Fruit fly (Drosophila melanogaster) whole organism, embryonic: ENCODE data around the gene Vha55.

Experiments used
- CG2129 ChIP-seq: fragments of 200-800 bp; sonication (Bioruptor generic); IDR thresholded peaks from 2 replicates; pipeline ENCODE4 v1.3.6; 2022; ENCODE audit warnings: missing biosample characterization, missing genetic modification characterization; ENCODE audit not compliant: partially characterized antibody
- Six4 ChIP-seq: fragments of 200-800 bp; sonication (Bioruptor generic); optimal IDR thresholded peaks from 2 replicates; lab custom pipeline; 2016; ENCODE audit warnings: missing biosample characterization, missing genetic modification characterization
- eve ChIP-seq, 2 experiments: fragments of >200 bp; optimal IDR thresholded peaks; 2 replicates each; lab custom pipeline; 2017; ENCODE audit warnings: missing biosample characterization in 2 of 2, missing genetic modification characterization in 2 of 2
- fd3F ChIP-seq: fragments of 200-800 bp; sonication (Bioruptor generic); optimal IDR thresholded peaks from 2 replicates; lab custom pipeline; 2018; ENCODE audit warnings: missing biosample characterization, mild to moderate bottlenecking, missing genetic modification characterization, moderate library complexity
- ham ChIP-seq: fragments of 200-800 bp; sonication (Bioruptor generic); IDR thresholded peaks from 2 replicates; pipeline ENCODE4 v1.3.6; 2022; ENCODE audit warnings: missing biosample characterization, missing genetic modification characterization

dm6 chr3R:12636240-12636639 is 8.6 kb upstream of the Vha55 start, which contains the start of gene CG11600:
- TF ChIP-seq ham (no peak), CG2129 (GFP tag; lab: Robert Waterston, UW) (no peak), eve (GFP tag; optimal IDR thresholded peaks at IDR 0.05; lab: Kevin White, UChicago) (no peak), fd3F (GFP tag; lab: Kevin White, UChicago) (no peak), Six4 (GFP tag; lab: Kevin White, UChicago) (no peak)
